Fruit fly (Drosophila melanogaster) whole organism, pupa: Measurements from ENCODE around the gene CG13606.

ENCODE experiments used
- CG8301 ChIP-seq: fragments of 200-800 bp; sonication (Bioruptor generic); optimal IDR thresholded peaks from 2 replicates; lab custom pipeline; 2018; ENCODE audit warnings: missing biosample characterization, mild to moderate bottlenecking, missing genetic modification characterization
- EcR ChIP-seq: fragments of 200-800 bp; sonication (Bioruptor generic); optimal IDR thresholded peaks from 3 replicates; lab custom pipeline; 2019; ENCODE audit warnings: missing biosample characterization, missing genetic modification characterization, mild to moderate bottlenecking, moderate library complexity, missing genetic modification reagents

dm6 chr3R:24202723-24203122 is 30.3 kb downstream of the CG13606 start:
- no peak for TF ChIP-seq EcR
- TF ChIP-seq CG8301 (tag; lab: Kevin White, UChicago): no peak
